Worm (Caenorhabditis elegans) whole organism, L4 larva: ENCODE results near the gene plg-1.

ENCODE experiments used
- D1046.2 ChIP-seq: fragments of 200-800 bp; sonication (Bioruptor generic); IDR thresholded peaks from 2 replicates; pipeline ENCODE4 v1.3.6; 2022; ENCODE audit warnings: missing genetic modification characterization, missing compliant biosample characterization
- F37D6.2 ChIP-seq: sonication (generic microtip); optimal IDR thresholded peaks from 2 replicates; lab custom pipeline; 2016; ENCODE audit warnings: mild to moderate bottlenecking, missing genetic modification characterization, missing compliant biosample characterization
- R02D3.7 ChIP-seq: fragments of 150-350 bp; sonication (generic microtip); optimal IDR thresholded peaks from 3 replicates; lab custom pipeline; 2014; ENCODE audit warnings: missing biosample characterization, missing genetic modification characterization
- Y105C5A.15 ChIP-seq: fragments of 200-800 bp; sonication (Bioruptor generic); IDR thresholded peaks from 2 replicates; pipeline ENCODE4 v1.3.6; 2022; ENCODE audit warnings: missing genetic modification characterization, missing compliant biosample characterization
- Y48G9A.11 ChIP-seq: fragments of 200-800 bp; sonication (Bioruptor generic); IDR thresholded peaks from 2 replicates; pipeline ENCODE4 v1.3.6; 2022; ENCODE audit warnings: missing genetic modification reagents, missing genetic modification characterization, missing compliant biosample characterization
- ZK546.5 ChIP-seq, 2 experiments: sonication (generic microtip); optimal IDR thresholded peaks; 2 replicates each; lab custom pipeline; 2017; ENCODE audit warnings: missing biosample characterization in 2 of 2, missing genetic modification characterization in 2 of 2
- aly-2 ChIP-seq: sonication (generic microtip); optimal IDR thresholded peaks from 2 replicates; lab custom pipeline; 2018; ENCODE audit warnings: missing biosample characterization, missing genetic modification characterization
- ceh-20 ChIP-seq: fragments of 200-800 bp; sonication (Bioruptor generic); IDR thresholded peaks from 2 replicates; pipeline ENCODE4 v1.3.6; 2022; ENCODE audit warnings: missing genetic modification reagents, missing genetic modification characterization, missing compliant biosample characterization
- ceh-62 ChIP-seq: sonication (generic microtip); optimal IDR thresholded peaks from 2 replicates; lab custom pipeline; 2017; ENCODE audit warnings: missing biosample characterization, missing genetic modification characterization
- ces-1 ChIP-seq: fragments of 150-350 bp; sonication (generic microtip); optimal IDR thresholded peaks from 4 replicates; lab custom pipeline; 2014; ENCODE audit warnings: missing biosample characterization, missing genetic modification reagents, missing genetic modification characterization
- cey-2 ChIP-seq: sonication (generic microtip); optimal IDR thresholded peaks from 3 replicates; lab custom pipeline; 2017; ENCODE audit warnings: missing genetic modification characterization, mild to moderate bottlenecking, missing compliant biosample characterization, antibody characterized with exemption, borderline replicate concordance; ENCODE audit not compliant: insufficient read depth
- daf-8 ChIP-seq: fragments of 200-800 bp; sonication (Bioruptor generic); IDR thresholded peaks from 2 replicates; pipeline ENCODE4 v1.3.6; 2022; ENCODE audit warnings: missing genetic modification characterization, missing compliant biosample characterization
- dpl-1 ChIP-seq: fragments of 150-350 bp; optimal IDR thresholded peaks from 2 replicates; lab custom pipeline; 2014; ENCODE audit warnings: missing biosample characterization, missing genetic modification reagents, missing genetic modification characterization
- duxl-1 ChIP-seq: sonication (generic microtip); optimal IDR thresholded peaks from 2 replicates; lab custom pipeline; 2016; ENCODE audit warnings: mild to moderate bottlenecking, missing genetic modification characterization, moderate library complexity, missing compliant biosample characterization; ENCODE audit not compliant: poor library complexity
- dve-1 ChIP-seq: sonication (generic microtip); optimal IDR thresholded peaks from 2 replicates; lab custom pipeline; 2017; ENCODE audit warnings: antibody characterized with exemption, mild to moderate bottlenecking, missing genetic modification characterization, missing compliant biosample characterization; ENCODE audit not compliant: insufficient read depth
- egl-43 ChIP-seq: fragments of 200-800 bp; sonication (Bioruptor generic); IDR thresholded peaks from 2 replicates; pipeline ENCODE4 v1.3.6; 2022; ENCODE audit warnings: missing genetic modification reagents, missing genetic modification characterization, missing compliant biosample characterization
- gei-8 ChIP-seq: fragments of 200-800 bp; sonication (Bioruptor generic); optimal IDR thresholded peaks from 2 replicates; lab custom pipeline; 2018; ENCODE audit warnings: mild to moderate bottlenecking, missing genetic modification characterization, missing compliant biosample characterization
- hif-1 ChIP-seq, 2 experiments: sonication (generic microtip); optimal IDR thresholded peaks; 2 replicates each; lab custom pipeline; 2016 to 2017; ENCODE audit warnings: missing compliant biosample characterization in 2 of 2, missing genetic modification characterization in 2 of 2, missing genetic modification reagents in 2 of 2, missing genotype in 2 of 2, mild to moderate bottlenecking in 1 of 2
- hlh-30 ChIP-seq: sonication (generic microtip); optimal IDR thresholded peaks from 2 replicates; lab custom pipeline; 2017; ENCODE audit warnings: antibody characterized with exemption, mild to moderate bottlenecking, missing genetic modification characterization, missing compliant biosample characterization; ENCODE audit not compliant: insufficient read depth
- lin-38 ChIP-seq: fragments of 200-800 bp; sonication (Bioruptor generic); IDR thresholded peaks from 2 replicates; pipeline ENCODE4 v1.3.6; 2022; ENCODE audit warnings: missing genetic modification reagents, missing genetic modification characterization, missing compliant biosample characterization
- lin-39 ChIP-seq: fragments of 150-350 bp; optimal IDR thresholded peaks from 2 replicates; lab custom pipeline; 2014; ENCODE audit warnings: missing biosample characterization, missing genetic modification reagents, missing genetic modification characterization
- lsy-2 ChIP-seq, 2 experiments: fragments of 150-350 bp in 1 of 2; sonication (generic microtip) in 1 of 2; optimal IDR thresholded peaks; 2 replicates each; lab custom pipeline; 2014 to 2017; ENCODE audit warnings: missing biosample characterization in 2 of 2, missing genetic modification characterization in 2 of 2
- mdt-29 ChIP-seq: fragments of 200-800 bp; sonication (Bioruptor generic); IDR thresholded peaks from 2 replicates; pipeline ENCODE4 v1.3.6; 2022; ENCODE audit warnings: missing genetic modification reagents, missing genetic modification characterization, missing compliant biosample characterization
- mep-1 ChIP-seq: fragments of 150-350 bp; sonication (generic microtip); optimal IDR thresholded peaks from 3 replicates; lab custom pipeline; 2014; ENCODE audit warnings: missing biosample characterization, missing genetic modification characterization
- mes-2 ChIP-seq: sonication (generic microtip); optimal IDR thresholded peaks from 2 replicates; lab custom pipeline; 2016; ENCODE audit warnings: missing genotype, mild to moderate bottlenecking, missing genetic modification characterization, missing compliant biosample characterization; ENCODE audit not compliant: poor library complexity, severe bottlenecking
- mxl-3 ChIP-seq: fragments of 200-800 bp; sonication (Bioruptor generic); optimal IDR thresholded peaks from 2 replicates; lab custom pipeline; 2018; ENCODE audit warnings: mild to moderate bottlenecking, missing genetic modification characterization, missing compliant biosample characterization
- nhr-11 ChIP-seq: fragments of 150-350 bp; optimal IDR thresholded peaks from 2 replicates; lab custom pipeline; 2014; ENCODE audit warnings: missing biosample characterization, missing genetic modification characterization
- nhr-111 ChIP-seq: fragments of 200-800 bp; sonication (Bioruptor generic); optimal IDR thresholded peaks from 2 replicates; lab custom pipeline; 2018; ENCODE audit warnings: mild to moderate bottlenecking, missing genetic modification characterization, missing compliant biosample characterization
- nhr-237 ChIP-seq: sonication (generic microtip); optimal IDR thresholded peaks from 2 replicates; lab custom pipeline; 2017; ENCODE audit warnings: missing biosample characterization, missing genetic modification characterization
- nhr-25 ChIP-seq: sonication (generic microtip); optimal IDR thresholded peaks from 2 replicates; lab custom pipeline; 2017; ENCODE audit warnings: missing genetic modification characterization, mild to moderate bottlenecking, missing compliant biosample characterization, antibody characterized with exemption, moderate library complexity, borderline replicate concordance; ENCODE audit not compliant: insufficient read depth
- nhr-28 ChIP-seq: fragments of 150-350 bp; optimal IDR thresholded peaks from 2 replicates; lab custom pipeline; 2014; ENCODE audit warnings: missing biosample characterization, missing genetic modification characterization
- nhr-41 ChIP-seq: fragments of 200-800 bp; sonication (Bioruptor generic); IDR thresholded peaks from 2 replicates; pipeline ENCODE4 v1.3.6; 2022; ENCODE audit warnings: missing genetic modification reagents, missing genetic modification characterization, missing compliant biosample characterization
- nhr-42 ChIP-seq: fragments of 200-800 bp; sonication (Bioruptor generic); IDR thresholded peaks from 2 replicates; pipeline ENCODE4 v1.3.6; 2022; ENCODE audit warnings: missing genetic modification characterization, missing compliant biosample characterization
- nhr-6 ChIP-seq: fragments of 150-350 bp; optimal IDR thresholded peaks from 2 replicates; lab custom pipeline; 2014; ENCODE audit warnings: missing biosample characterization, missing genetic modification characterization
- php-3 ChIP-seq: fragments of 200-800 bp; sonication (Bioruptor generic); IDR thresholded peaks from 2 replicates; pipeline ENCODE4 v1.3.6; 2022; ENCODE audit warnings: missing genetic modification reagents, missing genetic modification characterization, missing compliant biosample characterization
- pqm-1 ChIP-seq: sonication (generic microtip); optimal IDR thresholded peaks from 2 replicates; lab custom pipeline; 2017; ENCODE audit warnings: missing biosample characterization, missing genetic modification characterization
- rbr-2 ChIP-seq: sonication (generic microtip); optimal IDR thresholded peaks from 2 replicates; lab custom pipeline; 2016; ENCODE audit warnings: missing genotype, missing genetic modification characterization, missing compliant biosample characterization
- skn-1 ChIP-seq: fragments of 150-350 bp; optimal IDR thresholded peaks from 2 replicates; lab custom pipeline; 2014; ENCODE audit warnings: missing biosample characterization, missing genetic modification characterization
- snpc-1.2 ChIP-seq: fragments of 200-800 bp; sonication (Bioruptor generic); IDR thresholded peaks from 2 replicates; pipeline ENCODE4 v1.3.6; 2022; ENCODE audit warnings: missing genetic modification reagents, missing genetic modification characterization, missing compliant biosample characterization
- unc-39 ChIP-seq: sonication (generic microtip); optimal IDR thresholded peaks from 2 replicates; lab custom pipeline; 2017; ENCODE audit warnings: missing biosample characterization, missing genetic modification characterization
- unc-62 ChIP-seq, 3 experiments: fragments of 150-350 bp in 1 of 3; sonication (generic microtip); optimal IDR thresholded peaks in 2 of 3; peaks in 1 of 3; 1 replicate in 1 of 3; 2 replicates in 2 of 3; lab custom pipeline; 2014 to 2017; ENCODE audit warnings: missing biosample characterization in 3 of 3, missing genetic modification characterization in 3 of 3, missing genetic modification reagents in 3 of 3, missing genotype in 1 of 3
- zfp-3 ChIP-seq: fragments of 200-800 bp; sonication (Bioruptor generic); conservative IDR thresholded peaks from 2 replicates; pipeline ENCODE4 v1.3.6; 2022; ENCODE audit warnings: missing genetic modification reagents, missing genetic modification characterization, missing compliant biosample characterization
- ztf-11 ChIP-seq: fragments of 150-350 bp; optimal IDR thresholded peaks from 2 replicates; lab custom pipeline; 2014; ENCODE audit warnings: missing biosample characterization, missing genetic modification characterization
- ztf-7 ChIP-seq: fragments of 150-350 bp; optimal IDR thresholded peaks from 2 replicates; lab custom pipeline; 2014; ENCODE audit warnings: missing biosample characterization, missing genetic modification characterization

Gene plg-1

ce11 chrIII:8845114-8845513 lies 6.9 kb upstream of the plg-1 start, which contains the start of gene F44E2.6:
Gene F44E2.6 (minus strand): TSS chrIII:8845214.
- TF ChIP-seq zfp-3 (GFP tag; lab: Robert Waterston, UW): no peak
- no peak for TF ChIP-seq php-3 (GFP tag; lab: Robert Waterston, UW)
- no peak for TF ChIP-seq mdt-29 (GFP tag; lab: Robert Waterston, UW)
- TF ChIP-seq duxl-1: no peak
- TF ChIP-seq F37D6.2: no peak
- no peak for TF ChIP-seq Y105C5A.15
- no peak for TF ChIP-seq unc-62 (GFP tag; optimal IDR thresholded peaks at IDR 0.05 in 1 of 2; lab: Kevin White, UChicago)
- no peak for TF ChIP-seq unc-62 (tag; optimal IDR thresholded peaks at IDR 0.05; lab: Kevin White, UChicago)
- no peak for TF ChIP-seq nhr-41
- TF ChIP-seq nhr-25 (tag; lab: Kevin White, UChicago): no peak
- TF ChIP-seq mxl-3 (GFP tag; lab: Kevin White, UChicago): no peak
- TF ChIP-seq ZK546.5 (tag; optimal IDR thresholded peaks at IDR 0.05; lab: Kevin White, UChicago): no peak
- no peak for TF ChIP-seq skn-1 (tag; lab: Kevin White, UChicago)
- no peak for TF ChIP-seq dve-1 (tag; lab: Kevin White, UChicago)
- no peak for TF ChIP-seq nhr-237 (tag; lab: Kevin White, UChicago)
- no peak for TF ChIP-seq hif-1 (tag; optimal IDR thresholded peaks at IDR 0.05; lab: Kevin White, UChicago)
- TF ChIP-seq ceh-62 (tag; lab: Kevin White, UChicago): no peak
- TF ChIP-seq nhr-6 (tag; lab: Kevin White, UChicago): no peak
- TF ChIP-seq nhr-11 (tag; lab: Kevin White, UChicago): no peak
- no peak for TF ChIP-seq lin-39
- no peak for TF ChIP-seq gei-8

ce11 chrIII:8847722-8848121 lies 4.3 kb upstream of the plg-1 start:
- peak; percentile 84 for TF ChIP-seq mes-2 (tag; lab: Kevin White, UChicago)
- TF ChIP-seq pqm-1 (tag; lab: Kevin White, UChicago): peak; percentile 0
- TF ChIP-seq Y48G9A.11: no peak
- TF ChIP-seq hlh-30 (tag; lab: Kevin White, UChicago): peak; percentile 35
- peak; percentile 34 for TF ChIP-seq nhr-28 (tag; lab: Kevin White, UChicago)
- TF ChIP-seq lin-38: peak; percentile 95
- peak; percentile 74 for TF ChIP-seq dpl-1 (GFP tag; lab: Kevin White, UChicago)
- no peak for TF ChIP-seq egl-43 (GFP tag; lab: Robert Waterston, UW)
- peak; percentile 38 for TF ChIP-seq dve-1 (tag; lab: Kevin White, UChicago)
- peak; percentile 42 for TF ChIP-seq rbr-2 (tag; lab: Kevin White, UChicago)
- no peak for TF ChIP-seq unc-39 (tag; lab: Kevin White, UChicago)
- peak in 1 of 2 experiments; percentile 82 for TF ChIP-seq lsy-2 (tag; optimal IDR thresholded peaks at IDR 0.05; lab: Kevin White, UChicago)
- TF ChIP-seq ceh-20: no peak
- TF ChIP-seq mep-1 (tag; lab: Kevin White, UChicago): peak; percentile 39

ce11 chrIII:8848372-8848771 lies 3.7 kb upstream of the plg-1 start, which contains the start of gene F44E2.7:
Gene F44E2.7 (minus strand): TSS chrIII:8848472.
- no peak for TF ChIP-seq nhr-237 (tag; lab: Kevin White, UChicago)
- no peak for TF ChIP-seq aly-2
- TF ChIP-seq daf-8: no peak
- no peak for TF ChIP-seq rbr-2 (tag; lab: Kevin White, UChicago)
- TF ChIP-seq ces-1 (GFP tag; lab: Kevin White, UChicago): no peak
- no peak for TF ChIP-seq R02D3.7 (tag; lab: Kevin White, UChicago)
- no peak for TF ChIP-seq F37D6.2
- no peak for TF ChIP-seq ztf-11
- TF ChIP-seq snpc-1.2 (GFP tag; lab: Robert Waterston, UW): no peak
- TF ChIP-seq D1046.2 (GFP tag; lab: Robert Waterston, UW): no peak
- TF ChIP-seq egl-43 (GFP tag; lab: Robert Waterston, UW): no peak
- TF ChIP-seq ztf-7: no peak
- no peak for TF ChIP-seq duxl-1
- TF ChIP-seq cey-2: no peak
- no peak for TF ChIP-seq nhr-42 (GFP tag; lab: Robert Waterston, UW)
- TF ChIP-seq nhr-111 (GFP tag; lab: Kevin White, UChicago): no peak
